Fruit fly (Drosophila melanogaster) whole organism, embryonic: ENCODE data around the gene ocn.

Experiments used
- B-H1 ChIP-seq: fragments of 200-800 bp; sonication (Bioruptor generic); IDR thresholded peaks from 3 replicates; pipeline ENCODE4 v1.3.6; 2022; ENCODE audit warnings: missing biosample characterization, missing genetic modification characterization
- Bdp1 ChIP-seq: fragments of 200-800 bp; sonication (Bioruptor generic); optimal IDR thresholded peaks from 3 replicates; lab custom pipeline; 2016; ENCODE audit warnings: missing biosample characterization, missing genetic modification characterization
- CG10147 ChIP-seq: fragments of 200-800 bp; sonication (Bioruptor generic); optimal IDR thresholded peaks from 2 replicates; lab custom pipeline; 2019; ENCODE audit warnings: missing biosample characterization, mild to moderate bottlenecking, missing genetic modification characterization, moderate library complexity
- CG10274 ChIP-seq: fragments of 200-800 bp; sonication (Bioruptor generic); optimal IDR thresholded peaks from 3 replicates; lab custom pipeline; 2017; ENCODE audit warnings: missing biosample characterization, mild to moderate bottlenecking, missing genetic modification characterization
- CG10431 ChIP-seq: fragments of 200-800 bp; sonication (Bioruptor generic); optimal IDR thresholded peaks from 3 replicates; lab custom pipeline; 2018; ENCODE audit warnings: missing biosample characterization, mild to moderate bottlenecking, missing genetic modification characterization
- CG10543 ChIP-seq: fragments of 200-800 bp; sonication (Bioruptor generic); optimal IDR thresholded peaks from 3 replicates; lab custom pipeline; 2017; ENCODE audit warnings: missing biosample characterization, mild to moderate bottlenecking, missing genetic modification characterization, moderate library complexity
- CG12391 ChIP-seq: fragments of 200-800 bp; sonication (Bioruptor generic); optimal IDR thresholded peaks from 3 replicates; lab custom pipeline; 2018; ENCODE audit warnings: missing biosample characterization, mild to moderate bottlenecking, missing genetic modification characterization, moderate library complexity
- CG12659 ChIP-seq: fragments of 200-800 bp; sonication (Bioruptor generic); optimal IDR thresholded peaks from 3 replicates; lab custom pipeline; 2017; ENCODE audit warnings: mild to moderate bottlenecking, missing biosample characterization, missing genetic modification reagents, missing genetic modification characterization
- CG2116 ChIP-seq: fragments of 200-800 bp; sonication (Bioruptor generic); optimal IDR thresholded peaks from 3 replicates; lab custom pipeline; 2018; ENCODE audit warnings: missing biosample characterization, mild to moderate bottlenecking, missing genetic modification characterization
- CG5180 ChIP-seq: fragments of 200-800 bp; sonication (Bioruptor generic); optimal IDR thresholded peaks from 3 replicates; lab custom pipeline; 2017; ENCODE audit warnings: missing biosample characterization, missing genetic modification characterization, mild to moderate bottlenecking, moderate library complexity, missing genetic modification reagents
- CG6175 ChIP-seq: fragments of 200-800 bp; sonication (Bioruptor generic); IDR thresholded peaks from 3 replicates; pipeline ENCODE4 v1.3.6; 2022; ENCODE audit warnings: missing biosample characterization, missing genetic modification characterization
- CG6765 ChIP-seq: fragments of 200-800 bp; sonication (Bioruptor generic); optimal IDR thresholded peaks from 3 replicates; lab custom pipeline; 2017; ENCODE audit warnings: missing biosample characterization, mild to moderate bottlenecking, missing genetic modification characterization
- CG6791 ChIP-seq: fragments of 200-800 bp; sonication (Bioruptor generic); IDR thresholded peaks from 3 replicates; pipeline ENCODE4 v1.3.6; 2022; ENCODE audit warnings: missing biosample characterization, missing genetic modification characterization; ENCODE audit not compliant: partially characterized antibody
- CG7372 ChIP-seq: fragments of 200-800 bp; sonication (Bioruptor generic); IDR thresholded peaks from 2 replicates; pipeline ENCODE4 v1.3.6; 2022; ENCODE audit warnings: missing biosample characterization, missing genetic modification characterization
- CG8290 ChIP-seq, 3 experiments: fragments of 200-800 bp; sonication (Bioruptor generic); optimal IDR thresholded peaks; 2 replicates each; lab custom pipeline; 2016 to 2019; ENCODE audit warnings: missing biosample characterization in 3 of 3, missing genetic modification characterization in 3 of 3, mild to moderate bottlenecking in 2 of 3, moderate library complexity in 1 of 3
- CG8478 ChIP-seq: fragments of >200 bp; optimal IDR thresholded peaks from 2 replicates; lab custom pipeline; 2018
- CG8765 ChIP-seq: fragments of 200-800 bp; sonication (Bioruptor generic); IDR thresholded peaks from 2 replicates; pipeline ENCODE4 v1.3.6; 2022; ENCODE audit warnings: missing biosample characterization, missing genetic modification characterization
- CG8924 ChIP-seq: fragments of 200-800 bp; optimal IDR thresholded peaks from 3 replicates; lab custom pipeline; 2019; ENCODE audit warnings: missing biosample characterization, mild to moderate bottlenecking, missing genetic modification characterization, moderate library complexity
- CG9876 ChIP-seq: fragments of 200-800 bp; sonication (Bioruptor generic); optimal IDR thresholded peaks from 2 replicates; lab custom pipeline; 2016; ENCODE audit warnings: missing biosample characterization, missing genetic modification characterization
- CoRest ChIP-seq: fragments of 200-800 bp; sonication (Bioruptor generic); optimal IDR thresholded peaks from 3 replicates; lab custom pipeline; 2018; ENCODE audit warnings: missing biosample characterization, mild to moderate bottlenecking, missing genetic modification characterization, moderate library complexity
- ERR ChIP-seq: fragments of 200-800 bp; sonication (Bioruptor generic); optimal IDR thresholded peaks from 2 replicates; lab custom pipeline; 2016; ENCODE audit warnings: missing biosample characterization, missing genetic modification characterization
- H2.0 ChIP-seq: fragments of 200-800 bp; sonication (Bioruptor generic); IDR thresholded peaks from 2 replicates; pipeline ENCODE4 v1.3.6; 2022; ENCODE audit warnings: missing biosample characterization, missing genetic modification characterization
- HLH54F ChIP-seq: fragments of 200-800 bp; sonication (Bioruptor generic); optimal IDR thresholded peaks from 3 replicates; lab custom pipeline; 2016; ENCODE audit warnings: missing biosample characterization, missing genetic modification characterization
- Hr78 ChIP-seq, 2 experiments: fragments of 200-800 bp in 1 of 2; fragments of >200 bp in 1 of 2; sonication (Bioruptor generic) in 1 of 2; optimal IDR thresholded peaks; 2 replicates each; lab custom pipeline; 2017 to 2019; ENCODE audit warnings: missing biosample characterization in 2 of 2, missing genetic modification characterization in 2 of 2, mild to moderate bottlenecking in 1 of 2, moderate library complexity in 1 of 2
- Kr ChIP-seq: fragments of 200-800 bp; sonication (Bioruptor generic); optimal IDR thresholded peaks from 2 replicates; lab custom pipeline; 2017; ENCODE audit warnings: missing biosample characterization, mild to moderate bottlenecking, missing genetic modification characterization
- MESR4 ChIP-seq: fragments of 200-800 bp; sonication (Bioruptor generic); optimal IDR thresholded peaks from 2 replicates; lab custom pipeline; 2018; ENCODE audit warnings: missing biosample characterization, mild to moderate bottlenecking, missing genetic modification characterization, moderate library complexity
- Mad ChIP-seq: fragments of 200-800 bp; sonication (Bioruptor generic); optimal IDR thresholded peaks from 2 replicates; lab custom pipeline; 2016; ENCODE audit warnings: missing biosample characterization, missing genetic modification characterization
- Med ChIP-seq: fragments of 200-800 bp; sonication (Bioruptor generic); peaks from one replicate; lab custom pipeline; 2016; ENCODE audit warnings: missing biosample characterization, missing genetic modification characterization, mild to moderate bottlenecking, inconsistent platforms, moderate library complexity
- Pdp1 ChIP-seq, 2 experiments: fragments of 200-800 bp; sonication (Bioruptor generic); optimal IDR thresholded peaks; 3 replicates each; lab custom pipeline; 2016; ENCODE audit warnings: missing biosample characterization in 2 of 2, missing genetic modification characterization in 2 of 2, mild to moderate bottlenecking in 1 of 2, moderate library complexity in 1 of 2
- Xrp1 ChIP-seq: fragments of 200-800 bp; sonication (Bioruptor generic); IDR thresholded peaks from 2 replicates; pipeline ENCODE4 v1.3.6; 2022; ENCODE audit warnings: missing biosample characterization, missing genetic modification characterization
- bab2 ChIP-seq: fragments of 200-800 bp; sonication (Bioruptor generic); optimal IDR thresholded peaks from 2 replicates; lab custom pipeline; 2016; ENCODE audit warnings: missing biosample characterization, missing genetic modification characterization
- crc ChIP-seq: fragments of 200-800 bp; sonication (Bioruptor generic); optimal IDR thresholded peaks from 2 replicates; lab custom pipeline; 2016; ENCODE audit warnings: missing biosample characterization, missing genetic modification characterization
- crp ChIP-seq, 2 experiments: fragments of 200-800 bp; sonication (Bioruptor generic); optimal IDR thresholded peaks; 2 replicates in 1 of 2; 3 replicates in 1 of 2; lab custom pipeline; 2017; ENCODE audit warnings: missing biosample characterization in 2 of 2, missing genetic modification characterization in 2 of 2, mild to moderate bottlenecking in 1 of 2, moderate library complexity in 1 of 2
- dan ChIP-seq: fragments of 200-800 bp; sonication (Bioruptor generic); IDR thresholded peaks from 2 replicates; pipeline ENCODE4 v1.3.6; 2022; ENCODE audit warnings: missing biosample characterization, missing genetic modification characterization
- dimm ChIP-seq: fragments of 200-800 bp; sonication (Bioruptor generic); IDR thresholded peaks from 2 replicates; pipeline ENCODE4 v1.3.6; 2022; ENCODE audit warnings: missing biosample characterization, missing genetic modification characterization
- dm ChIP-seq: fragments of 200-800 bp; sonication (Bioruptor generic); optimal IDR thresholded peaks from 3 replicates; lab custom pipeline; 2016; ENCODE audit warnings: missing biosample characterization, missing genetic modification characterization
- eyg ChIP-seq: fragments of 200-800 bp; sonication (Bioruptor generic); optimal IDR thresholded peaks from 3 replicates; lab custom pipeline; 2016; ENCODE audit warnings: missing biosample characterization, missing genetic modification characterization
- ham ChIP-seq: fragments of 200-800 bp; sonication (Bioruptor generic); IDR thresholded peaks from 2 replicates; pipeline ENCODE4 v1.3.6; 2022; ENCODE audit warnings: missing biosample characterization, missing genetic modification characterization
- hb ChIP-seq: fragments of 200-800 bp; sonication (Bioruptor generic); IDR thresholded peaks from 3 replicates; pipeline ENCODE4 v1.3.6; 2022; ENCODE audit warnings: missing biosample characterization, missing genetic modification characterization; ENCODE audit not compliant: partially characterized antibody
- jing ChIP-seq: fragments of 200-800 bp; sonication (Bioruptor generic); optimal IDR thresholded peaks from 2 replicates; lab custom pipeline; 2018; ENCODE audit warnings: missing biosample characterization, mild to moderate bottlenecking, missing genetic modification characterization
- kay ChIP-seq: fragments of 200-800 bp; sonication (Bioruptor generic); optimal IDR thresholded peaks from 2 replicates; lab custom pipeline; 2016; ENCODE audit warnings: missing biosample characterization, missing genetic modification characterization
- maf-S ChIP-seq: fragments of 200-800 bp; sonication (Bioruptor generic); optimal IDR thresholded peaks from 2 replicates; lab custom pipeline; 2016; ENCODE audit warnings: missing biosample characterization, missing genetic modification characterization
- pan ChIP-seq, 4 experiments: fragments of >200 bp in 3 of 4; fragments of 200-800 bp in 1 of 4; sonication (Bioruptor generic) in 1 of 4; optimal IDR thresholded peaks in 3 of 4; IDR thresholded peaks in 1 of 4; 2 replicates each; pipeline versions ENCODE4 v1.3.6 to Lab custom; 2017 to 2022; ENCODE audit warnings: missing biosample characterization in 2 of 4, missing genetic modification characterization in 2 of 4, mixed read lengths in 1 of 4
- ranshi ChIP-seq: fragments of 200-800 bp; sonication (Bioruptor generic); IDR thresholded peaks from 2 replicates; pipeline ENCODE4 v1.3.6; 2022; ENCODE audit warnings: missing biosample characterization, missing genetic modification characterization
- sqz ChIP-seq: fragments of 200-800 bp; sonication (Bioruptor generic); optimal IDR thresholded peaks from 3 replicates; lab custom pipeline; 2018; ENCODE audit warnings: missing biosample characterization, mild to moderate bottlenecking, missing genetic modification characterization
- ssp ChIP-seq: fragments of 200-800 bp; sonication (Bioruptor generic); IDR thresholded peaks from 2 replicates; pipeline ENCODE4 v1.3.6; 2022; ENCODE audit warnings: missing biosample characterization, missing genetic modification characterization
- tap ChIP-seq: fragments of 200-800 bp; optimal IDR thresholded peaks from 3 replicates; lab custom pipeline; 2019; ENCODE audit warnings: missing biosample characterization, mild to moderate bottlenecking, missing genetic modification characterization, moderate library complexity
- tll ChIP-seq, 2 experiments: fragments of 200-800 bp in 1 of 2; fragments of >200 bp in 1 of 2; sonication (Bioruptor generic) in 1 of 2; optimal IDR thresholded peaks; 2 replicates each; lab custom pipeline; 2017 to 2019; ENCODE audit warnings: missing biosample characterization in 2 of 2, missing genetic modification characterization in 2 of 2, mild to moderate bottlenecking in 1 of 2, moderate library complexity in 1 of 2
- twi ChIP-seq: fragments of 200-800 bp; optimal IDR thresholded peaks from 2 replicates; lab custom pipeline; 2019; ENCODE audit warnings: missing biosample characterization, mild to moderate bottlenecking, missing genetic modification characterization, moderate library complexity
- zen2 ChIP-seq: fragments of 200-800 bp; sonication (Bioruptor generic); IDR thresholded peaks from 3 replicates; pipeline ENCODE4 v1.3.6; 2022; ENCODE audit warnings: missing biosample characterization, missing genetic modification characterization; ENCODE audit not compliant: partially characterized antibody

Gene ocn

DNA sequence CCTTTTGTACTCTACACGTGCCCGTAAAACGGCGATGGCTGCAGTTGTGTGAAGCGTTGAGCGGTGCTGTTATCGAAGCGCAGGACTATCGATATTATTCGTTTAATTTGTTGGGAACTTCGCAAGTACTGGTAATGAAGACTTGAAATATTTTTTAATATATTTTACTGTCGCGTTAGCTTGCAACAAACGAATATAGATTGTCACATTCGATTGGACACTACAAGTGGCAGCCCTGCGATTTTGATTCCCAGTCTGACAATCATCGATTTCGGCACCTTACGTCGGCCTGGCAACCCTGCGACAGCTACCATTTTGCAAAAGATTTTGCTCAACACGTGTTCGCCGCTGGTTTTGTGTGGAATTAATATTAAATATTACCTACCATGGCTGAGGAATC, 32.9 kb downstream of the ocn start, which contains the start of the genes Nlp and Nph (continued):
- no peak for TF ChIP-seq Hr78 (GFP tag; optimal IDR thresholded peaks at IDR 0.05; lab: Kevin White, UChicago)
- peak in 1 of 2 experiments; percentile 26 for TF ChIP-seq crp (GFP tag; optimal IDR thresholded peaks at IDR 0.05; lab: Kevin White, UChicago)
- no peak for TF ChIP-seq CG6175 (GFP tag; lab: Robert Waterston, UW)
- TF ChIP-seq CG10274 (GFP tag; lab: Kevin White, UChicago): no peak
- peak; percentile 89 for TF ChIP-seq dm
- no peak for TF ChIP-seq kay (GFP tag; lab: Kevin White, UChicago)
- TF ChIP-seq zen2 (GFP tag; lab: Robert Waterston, UW): peak; percentile 85; the same call in 2 of the 3 replicates
- peak; percentile 41 for TF ChIP-seq Mad (GFP tag; lab: Kevin White, UChicago)
- TF ChIP-seq Pdp1 (GFP tag; optimal IDR thresholded peaks at IDR 0.05; lab: Kevin White, UChicago): peak; percentile 11 to 19
- no peak for TF ChIP-seq tap (tag; lab: Kevin White, UChicago)
- TF ChIP-seq tll (GFP tag; optimal IDR thresholded peaks at IDR 0.05; lab: Kevin White, UChicago): no peak
- no peak for TF ChIP-seq pan (optimal IDR thresholded peaks at IDR 0.05; lab: Kevin White, UChicago)
- no peak for TF ChIP-seq pan (GFP tag; optimal IDR thresholded peaks at IDR 0.05 in 1 of 2, IDR thresholded peaks at IDR 0.05 in 1 of 2)
- TF ChIP-seq CG2116: peak; percentile 93
- TF ChIP-seq dimm: no peak
- no peak for TF ChIP-seq eyg (GFP tag; lab: Kevin White, UChicago)
- TF ChIP-seq B-H1 (GFP tag; lab: Robert Waterston, UW): no peak
- no peak for TF ChIP-seq CG8765 (GFP tag; lab: Robert Waterston, UW)
- TF ChIP-seq dan: no peak
- TF ChIP-seq CG8924 (tag; lab: Kevin White, UChicago): peak; percentile 43
- TF ChIP-seq twi (tag; lab: Kevin White, UChicago): peak; percentile 41
- peak; percentile 15 for TF ChIP-seq CoRest (tag; lab: Kevin White, UChicago)
- TF ChIP-seq Xrp1: no peak
- TF ChIP-seq ham: no peak
- TF ChIP-seq CG12659 (GFP tag; lab: Kevin White, UChicago): peak; percentile 65
- TF ChIP-seq Kr (GFP tag; lab: Kevin White, UChicago): no peak
- no peak for TF ChIP-seq jing
- no peak for TF ChIP-seq CG10431
- peak; percentile 77 for TF ChIP-seq CG6791 (GFP tag; lab: Robert Waterston, UW)
- peak; percentile 89 for TF ChIP-seq Med
- no peak for TF ChIP-seq CG5180 (GFP tag; lab: Kevin White, UChicago)
- no peak for TF ChIP-seq sqz (GFP tag; lab: Kevin White, UChicago)
- no peak for TF ChIP-seq Bdp1 (GFP tag; lab: Kevin White, UChicago)
- peak; percentile 83 for TF ChIP-seq hb (GFP tag; lab: Robert Waterston, UW)
- no peak for TF ChIP-seq ERR (GFP tag; lab: Kevin White, UChicago)
- no peak for TF ChIP-seq maf-S (GFP tag; lab: Kevin White, UChicago)
- no peak for TF ChIP-seq CG8478
- TF ChIP-seq ssp (GFP tag; lab: Robert Waterston, UW): no peak
- TF ChIP-seq CG10147 (GFP tag; lab: Kevin White, UChicago): no peak
- TF ChIP-seq H2.0 (GFP tag; lab: Robert Waterston, UW): no peak
- TF ChIP-seq bab2: peak; percentile 16
- TF ChIP-seq CG7372: 0 out of 2 replicates have a peak, but pooled peaks have one; percentile 35
- TF ChIP-seq CG6765 (GFP tag; lab: Kevin White, UChicago): no peak
- TF ChIP-seq CG9876 (GFP tag; lab: Kevin White, UChicago): no peak
- TF ChIP-seq HLH54F (GFP tag; lab: Kevin White, UChicago): no peak
- TF ChIP-seq MESR4: peak; percentile 29
- TF ChIP-seq CG12391 (tag; lab: Kevin White, UChicago): peak; percentile 42
- no peak for TF ChIP-seq CG10543 (GFP tag; lab: Kevin White, UChicago)
- no peak for TF ChIP-seq CG8290 (GFP tag; optimal IDR thresholded peaks at IDR 0.05; lab: Kevin White, UChicago)
- TF ChIP-seq CG8290 (tag; optimal IDR thresholded peaks at IDR 0.05; lab: Kevin White, UChicago): no peak
- no peak for TF ChIP-seq crc (GFP tag; lab: Kevin White, UChicago)
- TF ChIP-seq ranshi (GFP tag; lab: Robert Waterston, UW): no peak
